Fruit fly (Drosophila melanogaster): ENCODE results near the gene CG31789.

The CG31789 gene

dm6 chr2L:18584617-18585016 is 21.1 kb upstream of the CG31789 start (continued):
- TF ChIP-seq CG17912 (GFP tag; optimal IDR thresholded peaks at IDR 0.05): no peak
- no peak for TF ChIP-seq unc-4 (GFP tag; IDR thresholded peaks at IDR 0.05; ENCODE audit: partially characterized antibody)
- TF ChIP-seq gsb (GFP tag; IDR thresholded peaks at IDR 0.05): no peak
- peak; percentile 65 for TF ChIP-seq sisA (GFP tag; IDR thresholded peaks at IDR 0.05)
- no peak for TF ChIP-seq lbe (GFP tag; optimal IDR thresholded peaks at IDR 0.05)
- no peak for TF ChIP-seq bowl (GFP tag; IDR thresholded peaks at IDR 0.05)
- no peak for TF ChIP-seq Sry-δ (GFP tag; optimal IDR thresholded peaks at IDR 0.05)
- TF ChIP-seq insv (GFP tag; optimal IDR thresholded peaks at IDR 0.05): no peak
- TF ChIP-seq repo (GFP tag; optimal IDR thresholded peaks at IDR 0.05): no peak
- no peak for TF ChIP-seq Lhr (GFP tag; optimal IDR thresholded peaks at IDR 0.05)
- TF ChIP-seq CG10462 (GFP tag; optimal IDR thresholded peaks at IDR 0.05): no peak
- no peak for TF ChIP-seq CG9727 (GFP tag; optimal IDR thresholded peaks at IDR 0.05)
- no peak for TF ChIP-seq Taf1 (GFP tag; IDR thresholded peaks at IDR 0.05)
- TF ChIP-seq row (GFP tag; IDR thresholded peaks at IDR 0.05): peak; percentile 56; the same call in 2 of the 3 replicates
- no peak for TF ChIP-seq CG12071 (GFP tag; optimal IDR thresholded peaks at IDR 0.05)
- TF ChIP-seq dan (GFP tag; IDR thresholded peaks at IDR 0.05): no peak
- TF ChIP-seq CG9797 (GFP tag; optimal IDR thresholded peaks at IDR 0.05): no peak
- TF ChIP-seq pb (GFP tag; optimal IDR thresholded peaks at IDR 0.05): no peak
- no peak for TF ChIP-seq CG15269 (tag; optimal IDR thresholded peaks at IDR 0.05)
- TF ChIP-seq CG11696 (GFP tag; IDR thresholded peaks at IDR 0.05): no peak
- no peak for TF ChIP-seq chinmo (GFP tag; IDR thresholded peaks at IDR 0.05; ENCODE audit: partially characterized antibody)
- TF ChIP-seq CG15073 (GFP tag; optimal IDR thresholded peaks at IDR 0.05): no peak
- TF ChIP-seq Kr (GFP tag; optimal IDR thresholded peaks at IDR 0.05): no peak
- no peak for TF ChIP-seq CG6813 (GFP tag; optimal IDR thresholded peaks at IDR 0.05)
- TF ChIP-seq sna (GFP tag; IDR thresholded peaks at IDR 0.05; ENCODE audit: partially characterized antibody): no peak
- 0 out of 2 replicates have a peak, but pooled peaks have one; percentile 42 for TF ChIP-seq Ada2b (GFP tag; IDR thresholded peaks at IDR 0.05)
- no peak for TF ChIP-seq ash1 (GFP tag; optimal IDR thresholded peaks at IDR 0.05)
- no peak for TF ChIP-seq CG33557 (GFP tag; optimal IDR thresholded peaks at IDR 0.05)
- TF ChIP-seq CG4707 (GFP tag; optimal IDR thresholded peaks at IDR 0.05): no peak
- no peak for TF ChIP-seq Neu2 (GFP tag; optimal IDR thresholded peaks at IDR 0.05; ENCODE audit: borderline replicate concordance)
- no peak for TF ChIP-seq btn (GFP tag; optimal IDR thresholded peaks at IDR 0.05)
- no peak for TF ChIP-seq tio (GFP tag; optimal IDR thresholded peaks at IDR 0.05)
- no peak for TF ChIP-seq CG9817 (tag; optimal IDR thresholded peaks at IDR 0.05)
- no peak for TF ChIP-seq chn (GFP tag; optimal IDR thresholded peaks at IDR 0.05)
- TF ChIP-seq CG13424 (tag; optimal IDR thresholded peaks at IDR 0.05): no peak
- TF ChIP-seq tx (GFP tag; optimal IDR thresholded peaks at IDR 0.05): no peak
- TF ChIP-seq gem (tag; optimal IDR thresholded peaks at IDR 0.05): peak; percentile 45
- no peak for TF ChIP-seq ato (GFP tag; IDR thresholded peaks at IDR 0.05; ENCODE audit: partially characterized antibody)
- no peak for TF ChIP-seq CG4424 (GFP tag; optimal IDR thresholded peaks at IDR 0.05)
- 0 out of 2 replicates have a peak, but pooled peaks have one; percentile 10 for TF ChIP-seq stc (GFP tag; IDR thresholded peaks at IDR 0.05)
- TF ChIP-seq ATbp (GFP tag; optimal IDR thresholded peaks at IDR 0.05): no peak
- TF ChIP-seq Usf (GFP tag; optimal IDR thresholded peaks at IDR 0.05): no peak
- TF ChIP-seq CG8944 (GFP tag; optimal IDR thresholded peaks at IDR 0.05): no peak
- TF ChIP-seq bsh (GFP tag; optimal IDR thresholded peaks at IDR 0.05): no peak
- TF ChIP-seq Max (GFP tag; optimal IDR thresholded peaks at IDR 0.05): no peak
- no peak for TF ChIP-seq Nf-YB (GFP tag; optimal IDR thresholded peaks at IDR 0.05)
- TF ChIP-seq CG17186 (GFP tag; optimal IDR thresholded peaks at IDR 0.05): no peak
- TF ChIP-seq CG6175 (GFP tag; IDR thresholded peaks at IDR 0.05): no peak
- no peak for TF ChIP-seq CG12104 (GFP tag; optimal IDR thresholded peaks at IDR 0.05)
- no peak for TF ChIP-seq CG30431 (GFP tag; optimal IDR thresholded peaks at IDR 0.05)
- TF ChIP-seq CG7556 (GFP tag; optimal IDR thresholded peaks at IDR 0.05): no peak
